Fruit fly (Drosophila melanogaster): ENCODE measurements around the gene Aos1.
A peak's percentile ranks its signal among the peaks of the same experiment; 100 is the strongest.

Aos1 gene

dm6 chr3R:12431030-12431489 lies 2.6 kb downstream of the Aos1 start, which contains the start of gene Prosalpha2 (continued):
- TF ChIP-seq slbo (GFP tag; IDR thresholded peaks at IDR 0.05): peak; percentile 39

DNA sequence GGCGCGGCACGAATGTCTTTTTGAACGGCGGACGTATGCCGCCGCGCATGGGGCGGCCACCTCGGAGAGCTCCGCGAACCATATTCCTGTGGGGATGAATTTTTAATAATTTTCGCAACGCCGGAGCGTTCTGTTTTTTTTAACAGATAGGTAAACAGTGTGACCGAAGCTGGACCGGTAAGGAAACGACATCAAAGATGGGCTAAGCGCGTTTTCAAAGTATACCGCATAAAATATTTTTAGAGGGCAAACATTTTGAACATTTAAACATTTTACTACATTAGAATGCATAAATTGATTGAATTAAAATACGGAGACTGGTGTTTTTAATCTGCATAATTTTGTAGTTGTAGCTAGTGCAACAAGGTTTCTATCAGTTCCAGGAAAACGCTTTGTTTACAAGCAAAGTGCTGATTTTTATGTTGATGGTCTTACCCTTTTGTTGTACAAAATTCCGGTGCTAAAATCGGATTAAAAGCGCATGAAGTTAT lies 4.5 kb downstream of the Aos1 start, which contains the start of the genes CG5641 and CG5245:
CG5641 (minus strand) TSS at position 163 of the 491 bp plus-strand sequence.
CG5245 (plus strand) TSS at position 441 of the 491 bp plus-strand sequence.
- TF ChIP-seq knrl (GFP tag; IDR thresholded peaks at IDR 0.05; ENCODE audit: partially characterized antibody): no peak
- TF ChIP-seq pzg (GFP tag; optimal IDR thresholded peaks at IDR 0.05): peak; percentile 51
- no peak for TF ChIP-seq crc (GFP tag; optimal IDR thresholded peaks at IDR 0.05)
- peak; percentile 85 for TF ChIP-seq gfzf (GFP tag; optimal IDR thresholded peaks at IDR 0.05)
- TF ChIP-seq GATAe (GFP tag; conservative IDR thresholded peaks at IDR 0.05): no peak
- no peak for TF ChIP-seq CG7963 (GFP tag; IDR thresholded peaks at IDR 0.05; ENCODE audit: partially characterized antibody)
- TF ChIP-seq row (GFP tag; IDR thresholded peaks at IDR 0.05): peak; percentile 40; the same call in 2 of the 3 replicates
- TF ChIP-seq CG4617 (GFP tag; optimal IDR thresholded peaks at IDR 0.05; ENCODE audit: borderline replicate concordance): peak; percentile 51
- TF ChIP-seq Opbp (GFP tag; IDR thresholded peaks at IDR 0.05; ENCODE audit: partially characterized antibody): 0 out of 3 replicates have a peak, but pooled peaks have one; percentile 12
- TF ChIP-seq fd3F (GFP tag; optimal IDR thresholded peaks at IDR 0.05): no peak
- TF ChIP-seq trem (tag; optimal IDR thresholded peaks at IDR 0.05): peak; percentile 51
- no peak for TF ChIP-seq CG14965 (GFP tag; optimal IDR thresholded peaks at IDR 0.05; ENCODE audit: borderline replicate concordance)
- no peak for TF ChIP-seq Sox100B (GFP tag; optimal IDR thresholded peaks at IDR 0.05)
- TF ChIP-seq insv (GFP tag; optimal IDR thresholded peaks at IDR 0.05): peak in 1 of 2 experiments; percentile 0
- peak; percentile 15 for TF ChIP-seq CG30020 (tag; optimal IDR thresholded peaks at IDR 0.05)
- TF ChIP-seq Myb (GFP tag; optimal IDR thresholded peaks at IDR 0.05): peak; percentile 31
- TF ChIP-seq E2f2 (GFP tag; IDR thresholded peaks at IDR 0.05): peak; percentile 64
- TF ChIP-seq Dll (GFP tag; IDR thresholded peaks at IDR 0.05; ENCODE audit: partially characterized antibody): no peak
- no peak for TF ChIP-seq crp (GFP tag; optimal IDR thresholded peaks at IDR 0.05)
- peak; percentile 20 for TF ChIP-seq nmo (GFP tag; optimal IDR thresholded peaks at IDR 0.05)
- TF ChIP-seq CG15073 (GFP tag; optimal IDR thresholded peaks at IDR 0.05): no peak
- TF ChIP-seq CG4707 (GFP tag; optimal IDR thresholded peaks at IDR 0.05): no peak
- TF ChIP-seq CG6689 (GFP tag; IDR thresholded peaks at IDR 0.05): no peak
- TF ChIP-seq CG15514 (GFP tag; optimal IDR thresholded peaks at IDR 0.05): peak; percentile 57
- TF ChIP-seq zfh1 (GFP tag; IDR thresholded peaks at IDR 0.05): 0 out of 3 replicates have a peak, but pooled peaks have one; percentile 10
- no peak for TF ChIP-seq CG12071 (GFP tag; optimal IDR thresholded peaks at IDR 0.05)
- TF ChIP-seq Sin3A (optimal IDR thresholded peaks at IDR 0.05): peak; percentile 34
- no peak for TF ChIP-seq Neu2 (GFP tag; optimal IDR thresholded peaks at IDR 0.05; ENCODE audit: borderline replicate concordance)
- TF ChIP-seq Ets97D (GFP tag; optimal IDR thresholded peaks at IDR 0.05): peak; percentile 23
- peak; percentile 31; the same call in 1 of the 3 replicates for TF ChIP-seq CG34422 (GFP tag; IDR thresholded peaks at IDR 0.05)
- TF ChIP-seq MBD-R2 (GFP tag; IDR thresholded peaks at IDR 0.05): peak; percentile 70
- TF ChIP-seq Sry-β (GFP tag; optimal IDR thresholded peaks at IDR 0.05): peak; percentile 14
- TF ChIP-seq Stat92E (GFP tag; optimal IDR thresholded peaks at IDR 0.05): peak in 1 of 3 experiments; percentile 5
- peak; percentile 18; the same call in 1 of the 2 replicates for TF ChIP-seq CG13287 (GFP tag; IDR thresholded peaks at IDR 0.05; ENCODE audit: partially characterized antibody)
- TF ChIP-seq CG13296 (GFP tag; optimal IDR thresholded peaks at IDR 0.05): no peak
- TF ChIP-seq Max (GFP tag; optimal IDR thresholded peaks at IDR 0.05): no peak
- TF ChIP-seq CG12659 (GFP tag; optimal IDR thresholded peaks at IDR 0.05): peak; percentile 22
- no peak for TF ChIP-seq run (tag; optimal IDR thresholded peaks at IDR 0.05)
- peak; percentile 29 for TF ChIP-seq phol (tag; optimal IDR thresholded peaks at IDR 0.05)
- TF ChIP-seq MESR4 (GFP tag; optimal IDR thresholded peaks at IDR 0.05): peak; percentile 47
- TF ChIP-seq CG1603 (tag; optimal IDR thresholded peaks at IDR 0.05): peak; percentile 11
- TF ChIP-seq nerfin-1 (tag; optimal IDR thresholded peaks at IDR 0.05): peak; percentile 58
- TF ChIP-seq cas (GFP tag; IDR thresholded peaks at IDR 0.05): no peak
- TF ChIP-seq BEAF-32 (GFP tag; optimal IDR thresholded peaks at IDR 0.05): peak; percentile 30
- TF ChIP-seq chm (GFP tag; IDR thresholded peaks at IDR 0.05): no peak
